Fruit fly (Drosophila melanogaster): ENCODE data around the gene UGP.

- no peak for TF ChIP-seq usp (GFP tag; optimal IDR thresholded peaks at IDR 0.05)
- TF ChIP-seq pan (optimal IDR thresholded peaks at IDR 0.05): no peak
These were observed 16.4 kb upstream of the UGP start, which contains the start of gene CG4461 for dm6 chr3L:9375130-9375529.

Measured in whole organism.